Fruit fly (Drosophila melanogaster) whole organism, pupa: Measurements from ENCODE around the gene Atg3.

Experiments used
- CG10348 ChIP-seq: fragments of 200-800 bp; sonication (Bioruptor generic); IDR thresholded peaks from 2 replicates; pipeline ENCODE4 v1.3.6; 2022; ENCODE audit warnings: missing biosample characterization, missing genetic modification characterization
- CG12605 ChIP-seq: fragments of 200-800 bp; sonication (Bioruptor generic); IDR thresholded peaks from 2 replicates; pipeline ENCODE4 v1.3.6; 2022; ENCODE audit warnings: missing biosample characterization, missing genetic modification characterization
- CG13204 ChIP-seq: fragments of 200-800 bp; sonication (Bioruptor generic); optimal IDR thresholded peaks from 2 replicates; lab custom pipeline; 2018; ENCODE audit warnings: missing biosample characterization, mild to moderate bottlenecking, missing genetic modification characterization, moderate library complexity
- CG17806 ChIP-seq: fragments of 200-800 bp; sonication (Bioruptor generic); optimal IDR thresholded peaks from 2 replicates; lab custom pipeline; 2018; ENCODE audit warnings: missing biosample characterization, mild to moderate bottlenecking, missing genetic modification characterization, moderate library complexity
- CG34367 ChIP-seq: fragments of 200-800 bp; sonication (Bioruptor generic); optimal IDR thresholded peaks from 2 replicates; lab custom pipeline; 2018; ENCODE audit warnings: missing biosample characterization, mild to moderate bottlenecking, missing genetic modification characterization
- CG8301 ChIP-seq: fragments of 200-800 bp; sonication (Bioruptor generic); optimal IDR thresholded peaks from 2 replicates; lab custom pipeline; 2018; ENCODE audit warnings: missing biosample characterization, mild to moderate bottlenecking, missing genetic modification characterization
- D1 ChIP-seq: fragments of 200-800 bp; sonication (Bioruptor generic); optimal IDR thresholded peaks from 2 replicates; lab custom pipeline; 2018; ENCODE audit warnings: missing biosample characterization, mild to moderate bottlenecking, missing genetic modification characterization, moderate library complexity
- EcR ChIP-seq: fragments of 200-800 bp; sonication (Bioruptor generic); optimal IDR thresholded peaks from 3 replicates; lab custom pipeline; 2019; ENCODE audit warnings: missing biosample characterization, missing genetic modification characterization, mild to moderate bottlenecking, moderate library complexity, missing genetic modification reagents
- Pif1A ChIP-seq: fragments of 200-800 bp; sonication (Bioruptor generic); optimal IDR thresholded peaks from 3 replicates; lab custom pipeline; 2016; ENCODE audit warnings: missing biosample characterization, missing genetic modification characterization
- Pif1B ChIP-seq: fragments of 200-800 bp; sonication (Bioruptor generic); optimal IDR thresholded peaks from 3 replicates; lab custom pipeline; 2016; ENCODE audit warnings: missing biosample characterization, missing genetic modification characterization
- Snoo ChIP-seq: fragments of 200-800 bp; sonication (Bioruptor generic); optimal IDR thresholded peaks from 3 replicates; lab custom pipeline; 2017; ENCODE audit warnings: missing biosample characterization, mild to moderate bottlenecking, missing genetic modification characterization, inconsistent platforms
- fd96Ca ChIP-seq: fragments of 200-800 bp; sonication (Bioruptor generic); IDR thresholded peaks from 3 replicates; pipeline ENCODE4 v1.3.6; 2022; ENCODE audit warnings: missing biosample characterization, missing genetic modification characterization
- gl ChIP-seq: fragments of 200-800 bp; sonication (Bioruptor generic); optimal IDR thresholded peaks from 2 replicates; lab custom pipeline; 2018; ENCODE audit warnings: missing biosample characterization, mild to moderate bottlenecking, missing genetic modification characterization

DNA sequence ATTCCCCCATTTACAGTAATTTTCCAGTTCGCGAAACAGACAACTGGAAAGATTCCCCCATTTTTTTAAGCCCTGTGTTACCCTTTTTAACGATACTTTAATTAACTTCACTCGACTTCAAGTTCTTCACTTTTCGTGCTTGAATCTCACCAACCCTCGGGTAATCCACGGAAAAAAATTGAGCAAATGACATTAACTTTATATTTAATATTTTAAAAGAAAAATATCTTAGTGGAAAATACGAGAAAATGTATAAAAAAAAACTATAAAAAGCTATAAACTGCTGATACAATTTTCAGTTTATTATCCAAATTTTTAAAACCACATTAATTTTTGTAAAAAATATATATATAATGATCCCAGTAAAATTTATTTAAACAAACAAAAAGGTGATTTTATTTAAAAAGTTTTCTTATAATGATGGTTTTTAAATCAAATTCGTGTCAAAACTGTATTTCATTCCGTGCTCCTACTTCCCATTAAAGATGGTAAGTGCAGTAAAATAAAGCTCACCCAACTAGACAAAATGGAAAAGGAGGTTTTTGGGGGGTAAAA, 51.1 kb downstream of the Atg3 start:
- TF ChIP-seq CG17806 (tag; lab: Kevin White, UChicago) = peak; percentile 44
- no peak for TF ChIP-seq Pif1B (GFP tag; lab: Kevin White, UChicago)
- no peak for TF ChIP-seq CG12605 (GFP tag; lab: Robert Waterston, UW)
- TF ChIP-seq CG10348 (GFP tag; lab: Robert Waterston, UW) = no peak
- TF ChIP-seq CG13204 (GFP tag; lab: Kevin White, UChicago) = no peak
- no peak for TF ChIP-seq fd96Ca
- TF ChIP-seq gl (tag; lab: Kevin White, UChicago) = no peak
- no peak for TF ChIP-seq EcR (GFP tag; lab: Kevin White, UChicago)
- no peak for TF ChIP-seq CG8301 (tag; lab: Kevin White, UChicago)
- TF ChIP-seq Snoo (tag; lab: Kevin White, UChicago) = no peak
- no peak for TF ChIP-seq CG34367 (tag; lab: Kevin White, UChicago)
- no peak for TF ChIP-seq Pif1A (GFP tag; lab: Kevin White, UChicago)
- peak; percentile 66 for TF ChIP-seq D1 (tag; lab: Kevin White, UChicago)
